Worm (Caenorhabditis elegans): ENCODE results near the gene scl-27.

Gene scl-27

ce11 chrV:396309-396708 is 3.5 kb upstream of the scl-27 start, which contains the start of gene nhr-253:
Gene nhr-253, plus strand, starts transcription at chrV:396593.
- no peak for TF ChIP-seq egl-27 (tag; optimal IDR thresholded peaks at IDR 0.05)
- TF ChIP-seq nhr-237 (tag; optimal IDR thresholded peaks at IDR 0.05): no peak
- peak; percentile 46 for TF ChIP-seq nhr-11 (tag; optimal IDR thresholded peaks at IDR 0.05)
- no peak for TF ChIP-seq daf-12 (tag; optimal IDR thresholded peaks at IDR 0.05)

ce11 chrV:403028-403427 is 3.2 kb downstream of the scl-27 start, which contains the start of gene srh-62:
Gene srh-62, minus strand, starts transcription at chrV:403128.
- TF ChIP-seq ceh-28 (tag; optimal IDR thresholded peaks at IDR 0.05) (no peak), unc-39 (tag; optimal IDR thresholded peaks at IDR 0.05) (no peak), nhr-12 (tag; optimal IDR thresholded peaks at IDR 0.05) (no peak), elt-1 (tag; optimal IDR thresholded peaks at IDR 0.05) (no peak), tbx-2 (tag; optimal IDR thresholded peaks at IDR 0.05) (no peak), daf-12 (tag; optimal IDR thresholded peaks at IDR 0.05) (no peak), nhr-237 (tag; optimal IDR thresholded peaks at IDR 0.05) (no peak), nhr-25 (tag; optimal IDR thresholded peaks at IDR 0.05) (no peak), sea-2 (GFP tag; optimal IDR thresholded peaks at IDR 0.05) (no peak), eor-1 (tag; optimal IDR thresholded peaks at IDR 0.05) (no peak), skn-1 (tag; optimal IDR thresholded peaks at IDR 0.05) (no peak), lsy-12 (tag; optimal IDR thresholded peaks at IDR 0.05) (no peak), ZK546.5 (tag; optimal IDR thresholded peaks at IDR 0.05) (no peak), nhr-11 (tag; optimal IDR thresholded peaks at IDR 0.05) (no peak), ama-1 (optimal IDR thresholded peaks at IDR 0.05) (no peak), R02D3.7 (tag; optimal IDR thresholded peaks at IDR 0.05) (no peak), nhr-43 (tag; optimal IDR thresholded peaks at IDR 0.05; ENCODE audit: poor library complexity, severe bottlenecking) (no peak)

- no peak for TF ChIP-seq zag-1 (tag; optimal IDR thresholded peaks at IDR 0.05)
- TF ChIP-seq ceh-16 (tag; optimal IDR thresholded peaks at IDR 0.05): no peak
- no peak for TF ChIP-seq nhr-25 (tag; optimal IDR thresholded peaks at IDR 0.05)
- TF ChIP-seq elt-1 (tag; optimal IDR thresholded peaks at IDR 0.05): no peak
- TF ChIP-seq nfya-1 (tag; optimal IDR thresholded peaks at IDR 0.05; ENCODE audit: insufficient read depth): no peak
- TF ChIP-seq aly-2 (tag; optimal IDR thresholded peaks at IDR 0.05): no peak
- TF ChIP-seq nhr-77 (tag; optimal IDR thresholded peaks at IDR 0.05): no peak
- no peak for TF ChIP-seq fkh-10 (GFP tag; optimal IDR thresholded peaks at IDR 0.05)
- TF ChIP-seq ztf-4 (tag; optimal IDR thresholded peaks at IDR 0.05): no peak
- TF ChIP-seq nhr-12 (tag; optimal IDR thresholded peaks at IDR 0.05): no peak
- TF ChIP-seq elt-2 (tag; optimal IDR thresholded peaks at IDR 0.05): no peak
These were observed 4.4 kb downstream of the scl-27 start, which contains the start of gene nhr-252 for ce11 chrV:404210-404669. Gene nhr-252, plus strand, starts transcription at chrV:404619.

- TF ChIP-seq elt-2 (tag; optimal IDR thresholded peaks at IDR 0.05) (no peak), tbx-2 (tag; optimal IDR thresholded peaks at IDR 0.05) (no peak), egl-27 (tag; optimal IDR thresholded peaks at IDR 0.05) (no peak), skn-1 (tag; optimal IDR thresholded peaks at IDR 0.05) (no peak), unc-39 (tag; optimal IDR thresholded peaks at IDR 0.05) (no peak), mdl-1 (tag; optimal IDR thresholded peaks at IDR 0.05) (no peak), jun-1 (tag; optimal IDR thresholded peaks at IDR 0.05) (no peak), nhr-77 (tag; optimal IDR thresholded peaks at IDR 0.05) (no peak), nhr-67 (tag; optimal IDR thresholded peaks at IDR 0.05) (no peak), nhr-23 (tag; optimal IDR thresholded peaks at IDR 0.05) (no peak), aly-2 (tag; optimal IDR thresholded peaks at IDR 0.05) (no peak), elt-1 (tag; optimal IDR thresholded peaks at IDR 0.05) (no peak), ceh-28 (tag; optimal IDR thresholded peaks at IDR 0.05) (no peak), lin-39 (tag; optimal IDR thresholded peaks at IDR 0.05) (no peak)
These were observed 13.0 kb downstream of the scl-27 start for ce11 chrV:412820-413219.

ce11 chrV:414630-415029 is 14.8 kb downstream of the scl-27 start, which contains the start of gene dod-19:
Gene dod-19, minus strand, starts transcription at chrV:414759.
- TF ChIP-seq nhr-43 (tag; optimal IDR thresholded peaks at IDR 0.05; ENCODE audit: poor library complexity, severe bottlenecking) (no peak), mdl-1 (tag; optimal IDR thresholded peaks at IDR 0.05) (no peak), snpc-4 (tag; optimal IDR thresholded peaks at IDR 0.05) (no peak), jun-1 (tag; optimal IDR thresholded peaks at IDR 0.05) (no peak), lin-15B (tag; optimal IDR thresholded peaks at IDR 0.05) (no peak), pha-4 (tag; optimal IDR thresholded peaks at IDR 0.05) (no peak), nhr-77 (tag; optimal IDR thresholded peaks at IDR 0.05) (no peak), nhr-67 (tag; optimal IDR thresholded peaks at IDR 0.05) (no peak), daf-12 (tag; optimal IDR thresholded peaks at IDR 0.05) (no peak), unc-62 (GFP tag; optimal IDR thresholded peaks at IDR 0.05) (no peak), nfya-1 (tag; optimal IDR thresholded peaks at IDR 0.05; ENCODE audit: insufficient read depth) (no peak), hmg-11 (tag; optimal IDR thresholded peaks at IDR 0.05) (no peak), lin-39 (tag; optimal IDR thresholded peaks at IDR 0.05) (no peak)

Measured in whole organism, L3 larva.